Worm (Caenorhabditis elegans) whole organism, L4/young adult: Measurements from ENCODE around the gene Y38H6A.5.

ENCODE experiments used
- dao-5 ChIP-seq: sonication (generic microtip); optimal IDR thresholded peaks from 2 replicates; lab custom pipeline; 2016; ENCODE audit warnings: missing genotype, missing genetic modification characterization, moderate library complexity, missing compliant biosample characterization
- him-1 ChIP-seq: sonication (generic microtip); optimal IDR thresholded peaks from 2 replicates; lab custom pipeline; 2016; ENCODE audit warnings: missing genotype, missing genetic modification reagents, missing genetic modification characterization, missing compliant biosample characterization

DNA sequence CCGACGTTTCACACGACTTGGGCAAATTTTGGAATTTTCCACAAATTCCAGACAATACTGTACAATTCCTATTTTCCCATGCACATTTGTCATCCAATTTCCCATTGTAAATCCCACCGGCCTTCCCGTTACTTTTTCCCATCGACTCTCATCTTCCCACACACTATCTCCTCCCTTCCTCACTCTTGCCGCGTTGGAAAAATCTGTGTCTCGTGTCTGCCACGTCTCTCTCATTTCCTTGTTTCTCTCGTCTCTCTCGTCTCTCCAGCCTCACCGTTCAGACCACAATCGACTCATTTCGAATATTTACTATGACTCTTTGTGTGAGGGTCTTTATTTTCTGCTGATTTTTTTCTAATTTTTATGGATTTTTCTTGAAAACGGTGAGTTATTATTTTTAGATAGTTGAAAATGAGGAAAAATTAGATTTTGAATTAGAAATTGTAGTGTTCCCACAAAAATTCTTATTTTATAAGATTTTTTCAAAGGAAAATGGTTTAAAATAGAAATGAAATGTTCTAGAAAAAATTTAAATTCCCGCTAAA, 48.0 kb upstream of the Y38H6A.5 start, which contains the start of gene K02E2.11:
- no peak for TF ChIP-seq dao-5 (tag; lab: Kevin White, UChicago)
- TF ChIP-seq him-1 (tag; lab: Kevin White, UChicago) = no peak
